Worm (Caenorhabditis elegans) whole organism, L1 larva: Measurements from ENCODE around the gene W05B10.6.

Experiments
- C04F5.9 ChIP-seq: sonication (generic microtip); optimal IDR thresholded peaks from 2 replicates; lab custom pipeline; 2016; ENCODE audit warnings: missing genetic modification characterization, missing compliant biosample characterization
- ama-1 ChIP-seq: fragments of 150-350 bp; optimal IDR thresholded peaks from 2 replicates; lab custom pipeline; 2014
- ceh-82 ChIP-seq, 3 experiments: fragments of 150-350 bp in 1 of 3; sonication (generic microtip) in 2 of 3; optimal IDR thresholded peaks; 2 replicates each; lab custom pipeline; 2014 to 2017; ENCODE audit warnings: missing biosample characterization in 3 of 3, missing genetic modification characterization in 3 of 3
- dpl-1 ChIP-seq, 3 experiments: fragments of 150-350 bp in 2 of 3; sonication (generic microtip) in 1 of 3; optimal IDR thresholded peaks; 2 replicates each; lab custom pipeline; 2014 to 2017; ENCODE audit warnings: missing biosample characterization in 3 of 3, missing genetic modification characterization in 3 of 3, missing genetic modification reagents in 3 of 3
- dsc-1 ChIP-seq: sonication (generic microtip); optimal IDR thresholded peaks from 2 replicates; lab custom pipeline; 2016; ENCODE audit warnings: mild to moderate bottlenecking, missing genetic modification characterization, missing compliant biosample characterization
- efl-1 ChIP-seq, 4 experiments: fragments of 150-350 bp; optimal IDR thresholded peaks in 3 of 4; peaks in 1 of 4; 1 replicate in 1 of 4; 2 replicates in 3 of 4; lab custom pipeline; 2014; ENCODE audit warnings: missing biosample characterization in 2 of 4, missing genetic modification characterization in 2 of 4, missing genetic modification reagents in 2 of 4
- fkh-10 ChIP-seq: sonication (generic microtip); optimal IDR thresholded peaks from 2 replicates; lab custom pipeline; 2017; ENCODE audit warnings: missing biosample characterization, missing genetic modification reagents, missing genetic modification characterization
- fos-1 ChIP-seq: fragments of 150-350 bp; optimal IDR thresholded peaks from 2 replicates; lab custom pipeline; 2014; ENCODE audit warnings: missing biosample characterization, missing genetic modification characterization
- nhr-77 ChIP-seq: fragments of 150-350 bp; optimal IDR thresholded peaks from 2 replicates; lab custom pipeline; 2014; ENCODE audit warnings: missing biosample characterization, missing genetic modification characterization
- pqm-1 ChIP-seq: sonication (generic microtip); optimal IDR thresholded peaks from 3 replicates; lab custom pipeline; 2017; ENCODE audit warnings: missing biosample characterization, missing genetic modification characterization
- snpc-4 ChIP-seq: fragments of 150-350 bp; optimal IDR thresholded peaks from 2 replicates; lab custom pipeline; 2014; ENCODE audit warnings: missing biosample characterization, missing genetic modification characterization
- sox-4 ChIP-seq: sonication (generic microtip); optimal IDR thresholded peaks from 2 replicates; lab custom pipeline; 2016; ENCODE audit warnings: missing genetic modification characterization, missing compliant biosample characterization
- zag-1 ChIP-seq: fragments of 150-350 bp; optimal IDR thresholded peaks from 2 replicates; lab custom pipeline; 2014; ENCODE audit warnings: missing biosample characterization, missing genetic modification characterization
- ztf-4 ChIP-seq: fragments of 150-350 bp; optimal IDR thresholded peaks from 2 replicates; lab custom pipeline; 2014; ENCODE audit warnings: missing biosample characterization, missing genetic modification characterization

DNA sequence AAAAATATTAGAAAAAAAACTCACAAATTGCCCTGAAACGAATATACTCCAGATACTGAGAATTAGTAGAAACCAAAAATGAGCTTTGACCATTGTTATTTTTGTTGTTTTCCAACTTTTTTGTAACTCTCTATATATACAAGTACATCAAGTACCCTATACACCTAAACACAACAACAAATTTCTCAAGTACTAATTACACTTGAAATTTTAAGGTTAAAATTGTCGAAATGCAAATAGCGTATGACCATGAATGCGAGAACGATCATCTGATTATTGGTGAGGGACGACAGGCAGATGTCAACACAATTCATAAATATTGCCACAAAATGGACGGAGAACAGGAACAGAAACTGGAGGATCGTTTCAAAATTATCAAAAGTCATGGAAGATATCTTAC, 33.7 kb downstream of the W05B10.6 start, which contains the start of gene F56H9.9:
- TF ChIP-seq dsc-1 (tag; lab: Kevin White, UChicago) (no peak), fkh-10 (GFP tag; lab: Kevin White, UChicago) (no peak), snpc-4 (no peak), ztf-4 (tag; lab: Kevin White, UChicago) (no peak), efl-1 (optimal IDR thresholded peaks at IDR 0.05; lab: Kevin White, UChicago) (no peak), efl-1 (GFP tag; optimal IDR thresholded peaks at IDR 0.05 in 1 of 2; lab: Kevin White, UChicago) (no peak), pqm-1 (no peak), dpl-1 (GFP tag; optimal IDR thresholded peaks at IDR 0.05; lab: Kevin White, UChicago) (no peak), sox-4 (tag; lab: Kevin White, UChicago) (no peak), C04F5.9 (tag; lab: Kevin White, UChicago) (no peak), ceh-82 (tag; optimal IDR thresholded peaks at IDR 0.05; lab: Kevin White, UChicago) (no peak), nhr-77 (no peak), zag-1 (tag; lab: Kevin White, UChicago) (no peak), ama-1 (no peak), fos-1 (tag; lab: Kevin White, UChicago) (no peak)
